Fruit fly (Drosophila melanogaster): ENCODE measurements around the gene Nrg.

Gene Nrg

dm6 chrX:8538993-8539392 lies 21.8 kb downstream of the Nrg start (continued):
- TF ChIP-seq HHEX (GFP tag; optimal IDR thresholded peaks at IDR 0.05), result no peak
- no peak for TF ChIP-seq CG11085 (GFP tag; IDR thresholded peaks at IDR 0.05)
- no peak for TF ChIP-seq CG9215 (GFP tag; IDR thresholded peaks at IDR 0.05)
- no peak for TF ChIP-seq hkb (optimal IDR thresholded peaks at IDR 0.05)
- peak; percentile 57; the same call in 1 of the 2 replicates for TF ChIP-seq hkb (GFP tag; IDR thresholded peaks at IDR 0.05)
- TF ChIP-seq phol (tag; optimal IDR thresholded peaks at IDR 0.05), result peak; percentile 1
- no peak for TF ChIP-seq HmgZ (tag; optimal IDR thresholded peaks at IDR 0.05)
- TF ChIP-seq dati (GFP tag; IDR thresholded peaks at IDR 0.05), result no peak
- TF ChIP-seq CG18599 (GFP tag; optimal IDR thresholded peaks at IDR 0.05), result peak; percentile 39
- TF ChIP-seq kay (GFP tag; optimal IDR thresholded peaks at IDR 0.05), result no peak
- TF ChIP-seq CG12391 (tag; optimal IDR thresholded peaks at IDR 0.05), result peak; percentile 38
- no peak for TF ChIP-seq schlank (tag; optimal IDR thresholded peaks at IDR 0.05)
- no peak for TF ChIP-seq hb (GFP tag; IDR thresholded peaks at IDR 0.05; ENCODE audit: partially characterized antibody)
- no peak for TF ChIP-seq CG13296 (GFP tag; optimal IDR thresholded peaks at IDR 0.05)
- no peak for TF ChIP-seq vnd (GFP tag; IDR thresholded peaks at IDR 0.05; ENCODE audit: partially characterized antibody)
- TF ChIP-seq CG5180 (GFP tag; optimal IDR thresholded peaks at IDR 0.05), result no peak
- no peak for TF ChIP-seq emc (GFP tag; optimal IDR thresholded peaks at IDR 0.05)
- no peak for TF ChIP-seq CG31224 (GFP tag; IDR thresholded peaks at IDR 0.05)
- no peak for TF ChIP-seq Tbp (GFP tag; optimal IDR thresholded peaks at IDR 0.05)
- TF ChIP-seq Awh (GFP tag; IDR thresholded peaks at IDR 0.05), result no peak; the same call in 1 of the 2 replicates
- no peak for TF ChIP-seq CG6272 (GFP tag; IDR thresholded peaks at IDR 0.05)
- no peak for TF ChIP-seq zfh2 (GFP tag; optimal IDR thresholded peaks at IDR 0.05)
- TF ChIP-seq CG12071 (GFP tag; optimal IDR thresholded peaks at IDR 0.05), result peak; percentile 15
- TF ChIP-seq Bdp1 (GFP tag; optimal IDR thresholded peaks at IDR 0.05), result no peak
- TF ChIP-seq CG34376 (GFP tag; optimal IDR thresholded peaks at IDR 0.05), result no peak
- TF ChIP-seq CG14667 (GFP tag; IDR thresholded peaks at IDR 0.05), result no peak
- TF ChIP-seq CG13894 (tag; optimal IDR thresholded peaks at IDR 0.05), result no peak
- TF ChIP-seq CG15514 (GFP tag; optimal IDR thresholded peaks at IDR 0.05), result peak; percentile 1
- no peak for TF ChIP-seq CG7745 (tag; optimal IDR thresholded peaks at IDR 0.05)
- TF ChIP-seq E2f2 (GFP tag; IDR thresholded peaks at IDR 0.05), result no peak
- TF ChIP-seq CG5953 (GFP tag; IDR thresholded peaks at IDR 0.05), result no peak
- no peak for TF ChIP-seq Doc2 (GFP tag; IDR thresholded peaks at IDR 0.05)
- TF ChIP-seq CG3995 (GFP tag; optimal IDR thresholded peaks at IDR 0.05), result no peak
- no peak for TF ChIP-seq CG4707 (GFP tag; optimal IDR thresholded peaks at IDR 0.05)
- no peak for TF ChIP-seq Nf-YC (tag; optimal IDR thresholded peaks at IDR 0.05)
- no peak for TF ChIP-seq Atf-2 (GFP tag; optimal IDR thresholded peaks at IDR 0.05)
- no peak for TF ChIP-seq CG1792 (GFP tag; optimal IDR thresholded peaks at IDR 0.05)
- no peak for TF ChIP-seq CG12236 (GFP tag; optimal IDR thresholded peaks at IDR 0.05)
- no peak for TF ChIP-seq ems (GFP tag; optimal IDR thresholded peaks at IDR 0.05)
- no peak for TF ChIP-seq CG30403 (GFP tag; optimal IDR thresholded peaks at IDR 0.05)
- no peak for TF ChIP-seq CG10321 (GFP tag; IDR thresholded peaks at IDR 0.05)
- TF ChIP-seq CG1603 (tag; optimal IDR thresholded peaks at IDR 0.05), result peak; percentile 29
- TF ChIP-seq Myb (GFP tag; optimal IDR thresholded peaks at IDR 0.05), result no peak
- TF ChIP-seq Hr51 (GFP tag; optimal IDR thresholded peaks at IDR 0.05), result peak in 1 of 2 experiments; percentile 22
- no peak for TF ChIP-seq Hr39 (optimal IDR thresholded peaks at IDR 0.05)
- TF ChIP-seq Atf6 (GFP tag; IDR thresholded peaks at IDR 0.05), result 0 out of 2 replicates have a peak, but pooled peaks have one; percentile 31
- no peak for TF ChIP-seq CG6254 (GFP tag; optimal IDR thresholded peaks at IDR 0.05)
- TF ChIP-seq odd (GFP tag; optimal IDR thresholded peaks at IDR 0.05), result no peak
- TF ChIP-seq esg (GFP tag; conservative IDR thresholded peaks at IDR 0.05), result 0 out of 2 replicates have a peak, but pooled peaks have one; percentile 14
- no peak for TF ChIP-seq wor (GFP tag; IDR thresholded peaks at IDR 0.05)
- TF ChIP-seq cwo (GFP tag; optimal IDR thresholded peaks at IDR 0.05), result peak; percentile 33
- TF ChIP-seq CG4328 (GFP tag; optimal IDR thresholded peaks at IDR 0.05), result no peak
